Fruit fly (Drosophila melanogaster) whole organism, adult: ENCODE data around the gene NimC1.

ENCODE experiments used
- CG11617 ChIP-seq: fragments of 200-800 bp; sonication (Bioruptor generic); optimal IDR thresholded peaks from 2 replicates; lab custom pipeline; 2017; ENCODE audit warnings: mild to moderate bottlenecking, missing biosample characterization, missing genetic modification reagents, missing genetic modification characterization
- CG12768 ChIP-seq: fragments of 200-800 bp; sonication (Bioruptor generic); optimal IDR thresholded peaks from 2 replicates; lab custom pipeline; 2017; ENCODE audit warnings: missing biosample characterization, missing genetic modification characterization, mild to moderate bottlenecking, moderate library complexity, missing genetic modification reagents
- CG14711 ChIP-seq: fragments of 200-800 bp; sonication (Bioruptor generic); optimal IDR thresholded peaks from 2 replicates; lab custom pipeline; 2018; ENCODE audit warnings: missing biosample characterization, mild to moderate bottlenecking, missing genetic modification characterization, moderate library complexity
- CG1620 ChIP-seq: fragments of 200-800 bp; sonication (Bioruptor generic); optimal IDR thresholded peaks from 2 replicates; lab custom pipeline; 2016; ENCODE audit warnings: missing biosample characterization, missing genetic modification characterization
- CG33017 ChIP-seq: fragments of 200-800 bp; sonication (Bioruptor generic); optimal IDR thresholded peaks from 2 replicates; lab custom pipeline; 2018; ENCODE audit warnings: missing biosample characterization, mild to moderate bottlenecking, missing genetic modification characterization, moderate library complexity
- CG5204 ChIP-seq: fragments of 200-800 bp; sonication (Bioruptor generic); optimal IDR thresholded peaks from 2 replicates; lab custom pipeline; 2016; ENCODE audit warnings: missing biosample characterization, missing genetic modification characterization
- CG7045 ChIP-seq: fragments of 200-800 bp; sonication (Bioruptor generic); optimal IDR thresholded peaks from 2 replicates; lab custom pipeline; 2017; ENCODE audit warnings: missing biosample characterization, mild to moderate bottlenecking, missing genetic modification characterization
- CG7101 ChIP-seq: fragments of 200-800 bp; sonication (Bioruptor generic); optimal IDR thresholded peaks from 2 replicates; lab custom pipeline; 2018; ENCODE audit warnings: missing biosample characterization, mild to moderate bottlenecking, missing genetic modification characterization, moderate library complexity
- Clk ChIP-seq: fragments of 200-800 bp; sonication (Bioruptor generic); optimal IDR thresholded peaks from 2 replicates; lab custom pipeline; 2017; ENCODE audit warnings: missing biosample characterization, missing genetic modification characterization
- Crg-1 ChIP-seq: fragments of 200-800 bp; sonication (Bioruptor generic); optimal IDR thresholded peaks from 2 replicates; lab custom pipeline; 2016; ENCODE audit warnings: missing biosample characterization, missing genetic modification characterization
- Hr96 ChIP-seq: fragments of 200-800 bp; sonication (Bioruptor generic); optimal IDR thresholded peaks from 2 replicates; lab custom pipeline; 2016; ENCODE audit warnings: missing biosample characterization, missing genetic modification characterization
- Mnt ChIP-seq: fragments of 200-800 bp; sonication (Bioruptor generic); optimal IDR thresholded peaks from 2 replicates; lab custom pipeline; 2016; ENCODE audit warnings: missing biosample characterization, mild to moderate bottlenecking, missing genetic modification characterization
- bab1 ChIP-seq: fragments of 200-800 bp; sonication (Bioruptor generic); optimal IDR thresholded peaks from 3 replicates; lab custom pipeline; 2019; ENCODE audit warnings: missing biosample characterization, mild to moderate bottlenecking, missing genetic modification characterization, moderate library complexity
- cic ChIP-seq: fragments of 200-800 bp; sonication (Bioruptor generic); optimal IDR thresholded peaks from 2 replicates; lab custom pipeline; 2017; ENCODE audit warnings: missing biosample characterization, mild to moderate bottlenecking, missing genetic modification characterization, moderate library complexity
- cnc ChIP-seq, 2 experiments: fragments of >200 bp; optimal IDR thresholded peaks; 2 replicates each; lab custom pipeline; 2017
- kay ChIP-seq: fragments of 200-800 bp; sonication (Bioruptor generic); peaks from one replicate; lab custom pipeline; 2016; ENCODE audit warnings: missing biosample characterization, missing genetic modification characterization, borderline replicate concordance
- ovo ChIP-seq: fragments of 200-800 bp; sonication (Bioruptor generic); optimal IDR thresholded peaks from 2 replicates; lab custom pipeline; 2016; ENCODE audit warnings: missing biosample characterization, missing genetic modification characterization
- pad ChIP-seq: fragments of 200-800 bp; sonication (Bioruptor generic); optimal IDR thresholded peaks from 3 replicates; lab custom pipeline; 2017; ENCODE audit warnings: missing biosample characterization, missing genetic modification characterization, mild to moderate bottlenecking, moderate library complexity, missing genetic modification reagents
- tj ChIP-seq: fragments of 200-800 bp; sonication (Bioruptor generic); optimal IDR thresholded peaks from 3 replicates; lab custom pipeline; 2017; ENCODE audit warnings: missing biosample characterization, mild to moderate bottlenecking, missing genetic modification characterization, moderate library complexity
- toe ChIP-seq: fragments of 200-800 bp; sonication (Bioruptor generic); optimal IDR thresholded peaks from 2 replicates; lab custom pipeline; 2016; ENCODE audit warnings: missing biosample characterization, missing genetic modification characterization

Gene NimC1

dm6 chr2L:14021646-14022129 lies 45.1 kb upstream of the NimC1 start:
- peak; percentile 74 for TF ChIP-seq ovo (GFP tag; lab: Kevin White, UChicago)
- TF ChIP-seq cic (GFP tag; lab: Kevin White, UChicago), result no peak
- peak; percentile 98 for TF ChIP-seq pad (GFP tag; lab: Kevin White, UChicago)

- no peak for TF ChIP-seq CG33017 (tag; lab: Kevin White, UChicago)
- peak; percentile 62 for TF ChIP-seq kay
- TF ChIP-seq CG7101 (tag; lab: Kevin White, UChicago), result peak; percentile 5
Observed at dm6 chr2L:14020875-14021643, 44.5 kb upstream of the NimC1 start.

DNA sequence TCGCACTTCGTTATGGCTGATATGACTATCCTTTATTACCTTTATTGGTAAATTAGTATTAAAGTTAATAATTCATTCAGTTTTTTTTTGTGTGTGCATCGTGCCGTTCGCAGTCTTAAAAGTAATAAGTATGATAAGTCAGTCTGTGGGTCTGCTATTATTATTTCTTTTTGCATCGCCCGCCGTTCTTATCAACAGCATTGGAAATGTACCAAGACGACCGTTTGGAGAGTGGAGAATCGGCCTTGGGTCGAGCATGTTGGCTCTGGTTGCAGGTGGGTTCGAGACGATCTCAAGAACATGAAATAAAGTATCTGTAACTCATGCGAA lies 43.9 kb upstream of the NimC1 start:
- TF ChIP-seq pad (GFP tag; lab: Kevin White, UChicago) (peak; percentile 33), kay (peak; percentile 89), CG7045 (GFP tag; lab: Kevin White, UChicago) (no peak)

- no peak for TF ChIP-seq CG33017 (tag; lab: Kevin White, UChicago)
- TF ChIP-seq CG11617, result no peak
- no peak for TF ChIP-seq ovo (GFP tag; lab: Kevin White, UChicago)
- TF ChIP-seq pad (GFP tag; lab: Kevin White, UChicago), result no peak
- TF ChIP-seq Clk, result no peak
- TF ChIP-seq cic (GFP tag; lab: Kevin White, UChicago), result no peak
- no peak for TF ChIP-seq CG5204 (GFP tag; lab: Kevin White, UChicago)
- TF ChIP-seq Mnt (GFP tag; lab: Kevin White, UChicago), result no peak
- no peak for TF ChIP-seq Hr96 (GFP tag; lab: Kevin White, UChicago)
- no peak for TF ChIP-seq Crg-1 (GFP tag; lab: Kevin White, UChicago)
- TF ChIP-seq CG1620 (GFP tag; lab: Kevin White, UChicago), result no peak
- TF ChIP-seq CG12768 (GFP tag; lab: Kevin White, UChicago), result no peak
- TF ChIP-seq toe (GFP tag; lab: Kevin White, UChicago), result no peak
- no peak for TF ChIP-seq cnc (optimal IDR thresholded peaks at IDR 0.05; lab: Kevin White, UChicago)
- no peak for TF ChIP-seq CG14711
- no peak for TF ChIP-seq tj
- TF ChIP-seq kay, result no peak
- TF ChIP-seq CG7045 (GFP tag; lab: Kevin White, UChicago), result no peak
- no peak for TF ChIP-seq CG7101 (tag; lab: Kevin White, UChicago)
- TF ChIP-seq bab1 (GFP tag; lab: Kevin White, UChicago), result no peak
Observed at dm6 chr2L:14020108-14020507, 43.5 kb upstream of the NimC1 start, which contains the start of gene NimC3. Gene NimC3, minus strand, starts transcription at chr2L:14020208.

DNA sequence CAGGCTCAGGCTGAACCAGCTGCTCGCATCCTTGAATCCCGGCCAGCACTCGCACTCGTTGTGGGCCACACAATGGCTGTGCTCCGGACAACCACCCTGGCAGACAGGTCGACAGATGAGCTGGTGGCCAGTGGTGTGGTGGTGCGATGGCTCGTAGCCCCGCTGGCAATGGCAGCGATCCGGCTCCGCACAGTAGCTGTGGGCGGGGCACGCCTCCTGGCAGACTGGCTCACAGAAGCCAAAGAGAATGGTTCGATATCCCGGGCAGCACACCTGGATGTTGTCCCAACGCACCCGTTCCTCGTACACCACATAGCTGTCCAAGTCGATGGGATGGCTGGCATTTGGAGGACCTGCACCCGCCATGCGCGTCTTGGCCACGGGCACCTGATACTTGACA lies 43.1 kb upstream of the NimC1 start:
- no peak for TF ChIP-seq tj
- TF ChIP-seq CG7101 (tag; lab: Kevin White, UChicago), result no peak
- TF ChIP-seq Hr96 (GFP tag; lab: Kevin White, UChicago), result no peak
- TF ChIP-seq CG7045 (GFP tag; lab: Kevin White, UChicago), result no peak
- TF ChIP-seq Clk, result no peak
- no peak for TF ChIP-seq bab1 (GFP tag; lab: Kevin White, UChicago)
- no peak for TF ChIP-seq CG11617

DNA sequence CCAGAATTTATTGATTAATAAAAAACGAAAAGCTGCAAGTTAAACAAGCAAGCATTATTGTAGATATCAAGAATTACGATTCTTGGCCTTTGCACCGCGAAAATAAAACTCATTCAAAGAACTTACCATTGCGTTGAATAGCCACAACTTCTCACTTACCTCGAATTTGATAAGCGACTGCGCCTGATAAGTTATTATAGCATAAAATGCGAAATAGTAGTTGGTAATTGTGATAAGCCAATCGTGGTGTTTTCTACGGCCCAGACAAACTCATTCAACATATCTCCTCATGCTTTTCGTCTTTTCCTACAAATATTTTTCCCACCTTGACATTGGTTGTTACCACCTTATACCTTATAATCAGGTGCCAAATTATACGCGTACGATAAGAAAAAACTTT lies 38.5 kb upstream of the NimC1 start:
- TF ChIP-seq bab1 (GFP tag; lab: Kevin White, UChicago), result no peak
- no peak for TF ChIP-seq CG7101 (tag; lab: Kevin White, UChicago)
- no peak for TF ChIP-seq Mnt (GFP tag; lab: Kevin White, UChicago)

DNA sequence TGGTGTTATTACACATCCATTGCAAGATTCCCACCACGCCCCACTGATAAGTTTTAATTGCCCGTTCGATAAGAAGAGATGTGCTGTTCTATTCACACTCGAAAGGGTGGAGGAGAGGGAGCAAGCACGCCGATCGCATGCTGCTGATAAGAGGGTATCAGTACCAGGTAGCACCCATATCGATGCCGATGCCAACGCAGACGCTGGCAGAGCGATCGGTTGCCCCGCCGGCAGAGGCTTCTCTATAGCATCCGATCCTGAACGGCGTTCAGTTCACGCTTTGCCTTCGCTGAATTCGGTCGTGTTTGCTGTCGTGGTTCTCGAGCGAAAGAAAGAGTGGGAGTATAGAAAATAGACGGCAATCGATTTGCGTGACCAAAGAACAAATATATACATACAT lies 36.9 kb upstream of the NimC1 start:
- TF ChIP-seq cic (GFP tag; lab: Kevin White, UChicago) (peak; percentile 78), Mnt (GFP tag; lab: Kevin White, UChicago) (peak; percentile 44), CG1620 (GFP tag; lab: Kevin White, UChicago) (no peak), pad (GFP tag; lab: Kevin White, UChicago) (peak; percentile 15)
